Fruit fly (Drosophila melanogaster) whole organism, embryonic: Measurements from ENCODE around the gene CG31109.
A peak's percentile ranks its signal among the peaks of the same experiment; 100 is the strongest.

Source experiments
- Asciz ChIP-seq: fragments of 200-800 bp; sonication (Bioruptor generic); optimal IDR thresholded peaks from 2 replicates; lab custom pipeline; 2017; ENCODE audit warnings: missing biosample characterization, mild to moderate bottlenecking, missing genetic modification characterization, missing genetic modification reagents
- Atf3 ChIP-seq: fragments of 200-800 bp; sonication (Bioruptor generic); optimal IDR thresholded peaks from 3 replicates; lab custom pipeline; 2016; ENCODE audit warnings: missing biosample characterization, missing genetic modification characterization
- B-H2 ChIP-seq: fragments of 200-800 bp; sonication (Bioruptor generic); optimal IDR thresholded peaks from 2 replicates; lab custom pipeline; 2018; ENCODE audit warnings: missing biosample characterization, mild to moderate bottlenecking, missing genetic modification characterization
- Bgb ChIP-seq: fragments of 200-800 bp; sonication (Bioruptor generic); IDR thresholded peaks from 2 replicates; pipeline ENCODE4 v1.3.6; 2022; ENCODE audit warnings: missing biosample characterization, missing genetic modification characterization; ENCODE audit not compliant: partially characterized antibody
- Bteb2 ChIP-seq: fragments of 200-800 bp; sonication (Bioruptor generic); optimal IDR thresholded peaks from 2 replicates; lab custom pipeline; 2016; ENCODE audit warnings: missing biosample characterization, missing genetic modification characterization
- CG10565 ChIP-seq: fragments of 200-800 bp; sonication (Bioruptor generic); optimal IDR thresholded peaks from 3 replicates; lab custom pipeline; 2016; ENCODE audit warnings: missing biosample characterization, mild to moderate bottlenecking, missing genetic modification characterization
- CG11456 ChIP-seq: fragments of 200-800 bp; sonication (Bioruptor generic); IDR thresholded peaks from 3 replicates; pipeline ENCODE4 v1.3.6; 2022; ENCODE audit warnings: missing biosample characterization, missing genetic modification characterization
- CG12104 ChIP-seq: fragments of 200-800 bp; sonication (Bioruptor generic); optimal IDR thresholded peaks from 3 replicates; lab custom pipeline; 2016; ENCODE audit warnings: missing biosample characterization, missing genetic modification characterization
- CG12942 ChIP-seq: fragments of 200-800 bp; sonication (Bioruptor generic); optimal IDR thresholded peaks from 3 replicates; lab custom pipeline; 2016; ENCODE audit warnings: missing biosample characterization, missing genetic modification characterization
- CG14014 ChIP-seq: fragments of 200-800 bp; sonication (Bioruptor generic); IDR thresholded peaks from 2 replicates; pipeline ENCODE4 v1.3.6; 2022; ENCODE audit warnings: missing biosample characterization, missing genetic modification characterization
- CG17612 ChIP-seq: fragments of 200-800 bp; sonication (Bioruptor generic); IDR thresholded peaks from 2 replicates; pipeline ENCODE4 v1.3.6; 2022; ENCODE audit warnings: missing biosample characterization, missing genetic modification characterization
- CG2116 ChIP-seq: fragments of 200-800 bp; sonication (Bioruptor generic); optimal IDR thresholded peaks from 3 replicates; lab custom pipeline; 2018; ENCODE audit warnings: missing biosample characterization, mild to moderate bottlenecking, missing genetic modification characterization
- CG2889 ChIP-seq: fragments of 200-800 bp; sonication (Bioruptor generic); IDR thresholded peaks from 3 replicates; pipeline ENCODE4 v1.3.6; 2022; ENCODE audit warnings: missing biosample characterization, missing genetic modification characterization
- CG3065 ChIP-seq: fragments of 200-800 bp; sonication (Bioruptor generic); optimal IDR thresholded peaks from 2 replicates; lab custom pipeline; 2016; ENCODE audit warnings: missing biosample characterization, missing genetic modification characterization
- CG34422 ChIP-seq: fragments of 200-800 bp; sonication (Bioruptor generic); IDR thresholded peaks from 3 replicates; pipeline ENCODE4 v1.3.6; 2022; ENCODE audit warnings: missing biosample characterization, missing genetic modification characterization
- CG42726 ChIP-seq: fragments of 200-800 bp; sonication (Bioruptor generic); IDR thresholded peaks from 2 replicates; pipeline ENCODE4 v1.3.6; 2022; ENCODE audit warnings: missing biosample characterization, missing genetic modification characterization; ENCODE audit not compliant: partially characterized antibody
- CG4617 ChIP-seq: fragments of 200-800 bp; sonication (Bioruptor generic); optimal IDR thresholded peaks from 3 replicates; lab custom pipeline; 2016; ENCODE audit warnings: missing biosample characterization, missing genetic modification characterization, borderline replicate concordance
- CG8290 ChIP-seq, 3 experiments: fragments of 200-800 bp; sonication (Bioruptor generic); optimal IDR thresholded peaks; 2 replicates each; lab custom pipeline; 2016 to 2019; ENCODE audit warnings: missing biosample characterization in 3 of 3, missing genetic modification characterization in 3 of 3, mild to moderate bottlenecking in 2 of 3, moderate library complexity in 1 of 3
- CG9437 ChIP-seq: fragments of 200-800 bp; sonication (Bioruptor generic); optimal IDR thresholded peaks from 2 replicates; lab custom pipeline; 2018; ENCODE audit warnings: missing biosample characterization, mild to moderate bottlenecking, missing genetic modification characterization
- Dp ChIP-seq: fragments of 200-800 bp; sonication (Bioruptor generic); optimal IDR thresholded peaks from 2 replicates; lab custom pipeline; 2018; ENCODE audit warnings: missing biosample characterization, mild to moderate bottlenecking, missing genetic modification characterization, moderate library complexity
- Drgx ChIP-seq: fragments of 200-800 bp; sonication (Bioruptor generic); IDR thresholded peaks from 2 replicates; pipeline ENCODE4 v1.3.6; 2022; ENCODE audit warnings: missing biosample characterization, missing genetic modification characterization
- E2f2 ChIP-seq: fragments of 200-800 bp; sonication (Bioruptor generic); IDR thresholded peaks from 2 replicates; pipeline ENCODE4 v1.3.6; 2022; ENCODE audit warnings: missing biosample characterization, missing genetic modification characterization
- HHEX ChIP-seq: fragments of 200-800 bp; sonication (Bioruptor generic); optimal IDR thresholded peaks from 3 replicates; lab custom pipeline; 2017; ENCODE audit warnings: missing biosample characterization, mild to moderate bottlenecking, missing genetic modification characterization, missing genetic modification reagents
- HLH4C ChIP-seq: fragments of 200-800 bp; sonication (Bioruptor generic); IDR thresholded peaks from 3 replicates; pipeline ENCODE4 v1.3.6; 2022; ENCODE audit warnings: missing biosample characterization, missing genetic modification characterization; ENCODE audit not compliant: partially characterized antibody
- Stat92E ChIP-seq, 3 experiments: fragments of >200 bp in 2 of 3; fragments of 200-800 bp in 1 of 3; sonication (Bioruptor generic) in 1 of 3; optimal IDR thresholded peaks; 2 replicates each; lab custom pipeline; 2017 to 2019; ENCODE audit warnings: missing biosample characterization in 3 of 3, missing genetic modification characterization in 3 of 3, mild to moderate bottlenecking in 1 of 3, moderate library complexity in 1 of 3
- TFAM ChIP-seq: fragments of 200-800 bp; sonication (Bioruptor generic); optimal IDR thresholded peaks from 2 replicates; lab custom pipeline; 2017; ENCODE audit warnings: missing biosample characterization, missing genetic modification characterization, inconsistent platforms
- Trl ChIP-seq, 3 experiments: fragments of >200 bp in 2 of 3; fragments of 200-800 bp in 1 of 3; sonication (Bioruptor generic) in 1 of 3; optimal IDR thresholded peaks; 2 replicates in 1 of 3; 3 replicates in 2 of 3; lab custom pipeline; 2016 to 2017; ENCODE audit warnings: missing biosample characterization in 1 of 3, missing genetic modification characterization in 1 of 3
- br ChIP-seq: fragments of >200 bp; optimal IDR thresholded peaks from 2 replicates; lab custom pipeline; 2017
- croc ChIP-seq: fragments of 200-800 bp; sonication (Bioruptor generic); conservative IDR thresholded peaks from 3 replicates; pipeline ENCODE4 v1.3.6; 2022; ENCODE audit warnings: missing biosample characterization, missing genetic modification characterization
- ewg ChIP-seq: fragments of 200-800 bp; sonication (Bioruptor generic); optimal IDR thresholded peaks from 3 replicates; lab custom pipeline; 2017; ENCODE audit warnings: mild to moderate bottlenecking, missing biosample characterization, missing genetic modification reagents, missing genetic modification characterization
- fd102C ChIP-seq: fragments of 200-800 bp; sonication (Bioruptor generic); optimal IDR thresholded peaks from 2 replicates; lab custom pipeline; 2018; ENCODE audit warnings: missing biosample characterization, mild to moderate bottlenecking, missing genetic modification characterization, moderate library complexity
- ftz-f1 ChIP-seq: fragments of 200-800 bp; sonication (Bioruptor generic); optimal IDR thresholded peaks from 2 replicates; lab custom pipeline; 2016; ENCODE audit warnings: missing biosample characterization, missing genetic modification characterization
- gcm ChIP-seq: fragments of 200-800 bp; sonication (Bioruptor generic); optimal IDR thresholded peaks from 2 replicates; lab custom pipeline; 2019; ENCODE audit warnings: missing biosample characterization, mild to moderate bottlenecking, missing genetic modification characterization, moderate library complexity
- gfzf ChIP-seq: fragments of 200-800 bp; sonication (Bioruptor generic); optimal IDR thresholded peaks from 2 replicates; lab custom pipeline; 2016; ENCODE audit warnings: missing biosample characterization, mild to moderate bottlenecking, missing genetic modification characterization, moderate library complexity
- gro ChIP-seq: fragments of 200-800 bp; sonication (Bioruptor generic); optimal IDR thresholded peaks from 2 replicates; lab custom pipeline; 2016; ENCODE audit warnings: missing biosample characterization, missing genetic modification characterization
- hb ChIP-seq: fragments of 200-800 bp; sonication (Bioruptor generic); IDR thresholded peaks from 3 replicates; pipeline ENCODE4 v1.3.6; 2022; ENCODE audit warnings: missing biosample characterization, missing genetic modification characterization; ENCODE audit not compliant: partially characterized antibody
- inv ChIP-seq: fragments of 200-800 bp; sonication (Bioruptor generic); IDR thresholded peaks from 2 replicates; pipeline ENCODE4 v1.3.6; 2022; ENCODE audit warnings: missing biosample characterization, missing genetic modification characterization; ENCODE audit not compliant: partially characterized antibody
- lbe ChIP-seq: fragments of 200-800 bp; sonication (Bioruptor generic); optimal IDR thresholded peaks from 2 replicates; lab custom pipeline; 2016; ENCODE audit warnings: missing biosample characterization, mild to moderate bottlenecking, missing genetic modification characterization
- nerfin-2 ChIP-seq: fragments of 200-800 bp; sonication (Bioruptor generic); IDR thresholded peaks from 2 replicates; pipeline ENCODE4 v1.3.6; 2022; ENCODE audit warnings: missing biosample characterization, missing genetic modification characterization; ENCODE audit not compliant: partially characterized antibody
- shn ChIP-seq: fragments of 200-800 bp; sonication (Bioruptor generic); optimal IDR thresholded peaks from 3 replicates; lab custom pipeline; 2016; ENCODE audit warnings: missing biosample characterization, missing genetic modification characterization
- sob ChIP-seq: fragments of 200-800 bp; sonication (Bioruptor generic); IDR thresholded peaks from 2 replicates; pipeline ENCODE4 v1.3.6; 2022; ENCODE audit warnings: missing biosample characterization, missing genetic modification characterization
- stwl ChIP-seq: fragments of 200-800 bp; sonication (Bioruptor generic); optimal IDR thresholded peaks from 3 replicates; lab custom pipeline; 2018; ENCODE audit warnings: missing biosample characterization, mild to moderate bottlenecking, missing genetic modification characterization, moderate library complexity
- ttk ChIP-seq: fragments of 200-800 bp; sonication (Bioruptor generic); IDR thresholded peaks from 2 replicates; pipeline ENCODE4 v2.1.2; 2022; ENCODE audit warnings: missing biosample characterization, missing genetic modification characterization
- unc-4 ChIP-seq: fragments of 200-800 bp; sonication (Bioruptor generic); IDR thresholded peaks from 2 replicates; pipeline ENCODE4 v1.3.6; 2022; ENCODE audit warnings: missing biosample characterization, missing genetic modification characterization; ENCODE audit not compliant: partially characterized antibody
- vnd ChIP-seq: fragments of 200-800 bp; sonication (Bioruptor generic); IDR thresholded peaks from 3 replicates; pipeline ENCODE4 v1.3.6; 2022; ENCODE audit warnings: missing biosample characterization, missing genetic modification characterization; ENCODE audit not compliant: partially characterized antibody
- zf30C ChIP-seq: fragments of 200-800 bp; sonication (Bioruptor generic); optimal IDR thresholded peaks from 3 replicates; lab custom pipeline; 2018; ENCODE audit warnings: missing biosample characterization, mild to moderate bottlenecking, missing genetic modification characterization
- zfh2 ChIP-seq: fragments of 200-800 bp; sonication (Bioruptor generic); optimal IDR thresholded peaks from 2 replicates; lab custom pipeline; 2016; ENCODE audit warnings: missing biosample characterization, missing genetic modification characterization

CG31109 gene

dm6 chr3R:25049383-25049741 is 5.1 kb downstream of the CG31109 start, which contains the start of gene CG11791 (continued):
- TF ChIP-seq zf30C, result no peak
- no peak for TF ChIP-seq CG8290 (GFP tag; optimal IDR thresholded peaks at IDR 0.05; lab: Kevin White, UChicago)
- TF ChIP-seq CG8290 (tag; optimal IDR thresholded peaks at IDR 0.05; lab: Kevin White, UChicago), result peak in 1 of 2 experiments; percentile 11
- TF ChIP-seq CG17612, result no peak

dm6 chr3R:25047504-25047903 is 6.9 kb downstream of the CG31109 start, which contains the start of gene CG11790:
CG11790 (plus strand) TSS chr3R:25047706.
- TF ChIP-seq Atf3 (GFP tag; lab: Kevin White, UChicago) (no peak), inv (GFP tag; lab: Robert Waterston, UW) (peak; percentile 51; the same call in 1 of the 2 replicates), unc-4 (GFP tag; lab: Robert Waterston, UW) (peak; percentile 80), CG12104 (GFP tag; lab: Kevin White, UChicago) (no peak), gro (GFP tag; lab: Kevin White, UChicago) (peak; percentile 5), CG3065 (GFP tag; lab: Kevin White, UChicago) (no peak), CG42726 (GFP tag; lab: Robert Waterston, UW) (peak; percentile 70; the same call in 1 of the 2 replicates), HLH4C (GFP tag; lab: Robert Waterston, UW) (peak; percentile 72), sob (GFP tag; lab: Robert Waterston, UW) (0 out of 2 replicates have a peak, but pooled peaks have one; percentile 20), CG10565 (GFP tag; lab: Kevin White, UChicago) (no peak), hb (GFP tag; lab: Robert Waterston, UW) (peak; percentile 61; the same call in 2 of the 3 replicates), ftz-f1 (GFP tag; lab: Kevin White, UChicago) (peak; percentile 69), croc (GFP tag; lab: Robert Waterston, UW) (no peak), CG2116 (GFP tag; lab: Kevin White, UChicago) (peak; percentile 59), ewg (GFP tag; lab: Kevin White, UChicago) (no peak), ttk (GFP tag; lab: Robert Waterston, UW) (no peak), Stat92E (GFP tag; optimal IDR thresholded peaks at IDR 0.05; lab: Kevin White, UChicago) (no peak), Asciz (GFP tag; lab: Kevin White, UChicago) (no peak), CG14014 (0 out of 2 replicates have a peak, but pooled peaks have one; percentile 26), CG2889 (GFP tag; lab: Robert Waterston, UW) (no peak), gfzf (GFP tag; lab: Kevin White, UChicago) (peak; percentile 25), HHEX (GFP tag; lab: Kevin White, UChicago) (no peak), fd102C (GFP tag; lab: Kevin White, UChicago) (no peak), lbe (GFP tag; lab: Kevin White, UChicago) (peak; percentile 2), Dp (GFP tag; lab: Kevin White, UChicago) (peak; percentile 7), TFAM (GFP tag; lab: Kevin White, UChicago) (no peak), CG12942 (GFP tag; lab: Kevin White, UChicago) (no peak), stwl (tag; lab: Kevin White, UChicago) (peak; percentile 38), B-H2 (no peak), Bteb2 (GFP tag; lab: Kevin White, UChicago) (no peak), shn (GFP tag; lab: Kevin White, UChicago) (no peak), Drgx (GFP tag; lab: Robert Waterston, UW) (no peak), CG4617 (GFP tag; lab: Kevin White, UChicago) (peak; percentile 10), CG9437 (GFP tag; lab: Kevin White, UChicago) (no peak), br (lab: Kevin White, UChicago) (no peak), zfh2 (GFP tag; lab: Kevin White, UChicago) (peak; percentile 2), Bgb (GFP tag; lab: Robert Waterston, UW) (peak; percentile 87), CG34422 (GFP tag; lab: Robert Waterston, UW) (no peak), E2f2 (GFP tag; lab: Robert Waterston, UW) (0 out of 2 replicates have a peak, but pooled peaks have one; percentile 21), vnd (GFP tag; lab: Robert Waterston, UW) (peak; percentile 65), nerfin-2 (GFP tag; lab: Robert Waterston, UW) (peak; percentile 59), CG11456 (GFP tag; lab: Robert Waterston, UW) (no peak), Trl (optimal IDR thresholded peaks at IDR 0.05; lab: Kevin White, UChicago) (no peak), Trl (GFP tag; optimal IDR thresholded peaks at IDR 0.05; lab: Kevin White, UChicago) (no peak), gcm (no peak)
